Fruit fly (Drosophila melanogaster): ENCODE results near the gene Surf6.

Gene Surf6

DNA sequence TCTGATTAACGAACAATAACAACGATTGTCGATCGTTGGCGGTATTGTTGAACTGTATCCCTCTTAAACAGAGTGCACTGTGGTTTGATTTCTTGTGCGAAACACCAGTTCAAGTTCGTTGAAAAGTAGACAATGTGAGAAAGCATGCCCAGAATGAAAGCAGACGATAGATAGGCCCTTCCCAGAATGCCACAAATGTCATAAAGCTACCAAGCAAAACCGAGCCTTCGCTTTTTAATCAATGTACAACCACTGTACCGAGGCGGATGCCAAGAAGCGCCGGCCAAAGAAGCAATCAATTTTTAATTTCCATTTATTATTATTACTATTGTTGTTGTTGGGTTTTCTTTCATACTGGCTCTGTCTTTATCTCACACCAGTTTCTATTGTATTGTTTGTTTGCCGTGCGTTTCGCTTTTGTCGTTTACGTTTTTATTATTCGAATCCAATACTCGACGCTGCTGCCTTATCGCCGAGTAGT is 4.2 kb upstream of the Surf6 start:
- TF ChIP-seq CG6254 (GFP tag; optimal IDR thresholded peaks at IDR 0.05) = peak; percentile 50
- TF ChIP-seq CG13624 (GFP tag; optimal IDR thresholded peaks at IDR 0.05) = peak; percentile 37
- TF ChIP-seq Oli (tag; optimal IDR thresholded peaks at IDR 0.05) = peak; percentile 88
- no peak for TF ChIP-seq CG10543 (GFP tag; optimal IDR thresholded peaks at IDR 0.05)
- TF ChIP-seq CG4328 (GFP tag; optimal IDR thresholded peaks at IDR 0.05) = peak; percentile 3
- TF ChIP-seq CG15011 (GFP tag; optimal IDR thresholded peaks at IDR 0.05) = peak; percentile 65
- peak; percentile 96 for TF ChIP-seq Med (GFP tag)
- peak; percentile 90 for TF ChIP-seq Ada2b (GFP tag; IDR thresholded peaks at IDR 0.05)
- peak in 1 of 3 experiments; percentile 11 for TF ChIP-seq lola (GFP tag; optimal IDR thresholded peaks at IDR 0.05)
- peak; percentile 86 for TF ChIP-seq Aef1 (GFP tag; IDR thresholded peaks at IDR 0.05)
- TF ChIP-seq ro (GFP tag; IDR thresholded peaks at IDR 0.05) = peak; percentile 69
- TF ChIP-seq gce (GFP tag; IDR thresholded peaks at IDR 0.05) = peak; percentile 88; the same call in 2 of the 3 replicates
- peak; percentile 93 for TF ChIP-seq Rfx (GFP tag; IDR thresholded peaks at IDR 0.05)
- peak; percentile 76 for TF ChIP-seq fd64A (GFP tag; optimal IDR thresholded peaks at IDR 0.05)
- TF ChIP-seq cato (GFP tag; optimal IDR thresholded peaks at IDR 0.05; ENCODE audit: borderline replicate concordance) = peak; percentile 69
- TF ChIP-seq wek (GFP tag; optimal IDR thresholded peaks at IDR 0.05) = peak; percentile 26
- TF ChIP-seq sim (GFP tag; IDR thresholded peaks at IDR 0.05) = peak; percentile 60; the same call in 1 of the 2 replicates
- no peak for TF ChIP-seq Nf-YC (tag; optimal IDR thresholded peaks at IDR 0.05)
- TF ChIP-seq CG3726 (GFP tag; IDR thresholded peaks at IDR 0.05) = 0 out of 3 replicates have a peak, but pooled peaks have one; percentile 49
- peak; percentile 50 for TF ChIP-seq Bgb (GFP tag; IDR thresholded peaks at IDR 0.05; ENCODE audit: partially characterized antibody)
- TF ChIP-seq Bteb2 (GFP tag; optimal IDR thresholded peaks at IDR 0.05) = peak; percentile 76
- TF ChIP-seq CG6791 (GFP tag; IDR thresholded peaks at IDR 0.05; ENCODE audit: partially characterized antibody) = no peak
- TF ChIP-seq Fer3 (tag; optimal IDR thresholded peaks at IDR 0.05) = peak; percentile 74
- peak; percentile 87 for TF ChIP-seq HLH3B (GFP tag; IDR thresholded peaks at IDR 0.05)
- peak; percentile 29 for TF ChIP-seq Sry-δ (GFP tag; optimal IDR thresholded peaks at IDR 0.05)
- no peak for TF ChIP-seq unc-4 (GFP tag; IDR thresholded peaks at IDR 0.05; ENCODE audit: partially characterized antibody)
- TF ChIP-seq slou (GFP tag; optimal IDR thresholded peaks at IDR 0.05) = no peak
- peak; percentile 87 for TF ChIP-seq ken (GFP tag; IDR thresholded peaks at IDR 0.05)
- no peak for TF ChIP-seq eve (GFP tag; optimal IDR thresholded peaks at IDR 0.05)
- peak; percentile 91 for TF ChIP-seq Ptx1 (GFP tag; IDR thresholded peaks at IDR 0.05)
- peak; percentile 6 for TF ChIP-seq p53 (GFP tag; optimal IDR thresholded peaks at IDR 0.05)
- TF ChIP-seq dmrt11E (tag; optimal IDR thresholded peaks at IDR 0.05) = peak; percentile 55
- TF ChIP-seq lmd (GFP tag; IDR thresholded peaks at IDR 0.05) = peak; percentile 87
- TF ChIP-seq CTCF (GFP tag; optimal IDR thresholded peaks at IDR 0.05) = peak; percentile 25
- peak; percentile 91 for TF ChIP-seq CG2120 (GFP tag; optimal IDR thresholded peaks at IDR 0.05)
- TF ChIP-seq hth (optimal IDR thresholded peaks at IDR 0.05) = no peak
- no peak for TF ChIP-seq nerfin-1 (tag; optimal IDR thresholded peaks at IDR 0.05)
- peak; percentile 87 for TF ChIP-seq exex (tag; optimal IDR thresholded peaks at IDR 0.05)
- peak; percentile 69 for TF ChIP-seq Oaz (GFP tag; IDR thresholded peaks at IDR 0.05)
- TF ChIP-seq CG3281 (GFP tag; optimal IDR thresholded peaks at IDR 0.05) = peak; percentile 70
- no peak for TF ChIP-seq h (optimal IDR thresholded peaks at IDR 0.05)
- no peak for TF ChIP-seq toy (GFP tag; IDR thresholded peaks at IDR 0.05)
- TF ChIP-seq tio (GFP tag; optimal IDR thresholded peaks at IDR 0.05) = peak; percentile 73
- TF ChIP-seq Myb (GFP tag; optimal IDR thresholded peaks at IDR 0.05) = peak; percentile 65
- no peak for TF ChIP-seq B-H2 (GFP tag; optimal IDR thresholded peaks at IDR 0.05)
- TF ChIP-seq sens-2 (GFP tag; IDR thresholded peaks at IDR 0.05) = peak; percentile 27; the same call in 1 of the 2 replicates
- TF ChIP-seq CG4617 (GFP tag; optimal IDR thresholded peaks at IDR 0.05; ENCODE audit: borderline replicate concordance) = peak; percentile 55
- TF ChIP-seq sug (tag; optimal IDR thresholded peaks at IDR 0.05) = peak; percentile 80
- peak; percentile 62 for TF ChIP-seq D19B (GFP tag; optimal IDR thresholded peaks at IDR 0.05)
- peak; percentile 72 for TF ChIP-seq B-H1 (GFP tag; IDR thresholded peaks at IDR 0.05)
- TF ChIP-seq GATAe (GFP tag; conservative IDR thresholded peaks at IDR 0.05) = peak; percentile 38; the same call in 1 of the 2 replicates
- peak; percentile 54 for TF ChIP-seq CG3163 (GFP tag; optimal IDR thresholded peaks at IDR 0.05)
